Worm (Caenorhabditis elegans) whole organism, mixed stage, embryonic: ENCODE results near the gene F41F3.3.
A peak's percentile ranks its signal among the peaks of the same experiment; 100 is the strongest.

Source experiments
- bed-3 ChIP-seq: fragments of 200-800 bp; sonication (Bioruptor generic); optimal IDR thresholded peaks from 3 replicates; lab custom pipeline; 2018; ENCODE audit warnings: mild to moderate bottlenecking, missing genetic modification characterization, moderate library complexity, missing compliant biosample characterization
- blmp-1 ChIP-seq: fragments of 150-350 bp; optimal IDR thresholded peaks from 2 replicates; lab custom pipeline; 2014; ENCODE audit warnings: missing biosample characterization, missing genetic modification characterization
- ceh-39 ChIP-seq: fragments of 150-350 bp; optimal IDR thresholded peaks from 2 replicates; lab custom pipeline; 2014; ENCODE audit warnings: missing biosample characterization, missing genetic modification characterization
- ceh-43 ChIP-seq: fragments of 200-800 bp; sonication (Bioruptor generic); optimal IDR thresholded peaks from 2 replicates; lab custom pipeline; 2018; ENCODE audit warnings: mild to moderate bottlenecking, missing genetic modification characterization, moderate library complexity, missing compliant biosample characterization
- ceh-83 ChIP-seq: fragments of 200-800 bp; sonication (Bioruptor generic); optimal IDR thresholded peaks from 2 replicates; lab custom pipeline; 2018; ENCODE audit warnings: mild to moderate bottlenecking, missing genetic modification characterization, missing compliant biosample characterization
- ces-1 ChIP-seq: fragments of 150-350 bp; optimal IDR thresholded peaks from 2 replicates; lab custom pipeline; 2014; ENCODE audit warnings: missing biosample characterization, missing genetic modification reagents, missing genetic modification characterization
- cnd-1 ChIP-seq: fragments of 200-800 bp; sonication (Bioruptor generic); optimal IDR thresholded peaks from 2 replicates; lab custom pipeline; 2018; ENCODE audit warnings: mild to moderate bottlenecking, missing genetic modification characterization, missing compliant biosample characterization
- elt-1 ChIP-seq: sonication (generic microtip); optimal IDR thresholded peaks from 2 replicates; lab custom pipeline; 2017; ENCODE audit warnings: missing genetic modification characterization, mild to moderate bottlenecking, missing compliant biosample characterization, antibody characterized with exemption, moderate library complexity, borderline replicate concordance; ENCODE audit not compliant: insufficient read depth
- elt-3 ChIP-seq: fragments of 150-350 bp; optimal IDR thresholded peaks from 2 replicates; lab custom pipeline; 2014; ENCODE audit warnings: missing biosample characterization, missing genetic modification characterization
- flh-1 ChIP-seq: fragments of 200-800 bp; sonication (Bioruptor generic); optimal IDR thresholded peaks from 2 replicates; lab custom pipeline; 2018; ENCODE audit warnings: mild to moderate bottlenecking, missing genetic modification characterization, moderate library complexity, missing compliant biosample characterization
- ham-2 ChIP-seq: fragments of 200-800 bp; sonication (Bioruptor generic); optimal IDR thresholded peaks from 2 replicates; lab custom pipeline; 2018; ENCODE audit warnings: mild to moderate bottlenecking, missing genetic modification characterization, missing compliant biosample characterization
- hlh-1 ChIP-seq: fragments of 150-350 bp; optimal IDR thresholded peaks from 2 replicates; lab custom pipeline; 2014; ENCODE audit warnings: missing biosample characterization, missing genetic modification reagents, missing genetic modification characterization
- lin-13 ChIP-seq: fragments of 150-350 bp; optimal IDR thresholded peaks from 2 replicates; lab custom pipeline; 2014; ENCODE audit warnings: missing biosample characterization, missing genetic modification characterization
- lin-32 ChIP-seq: fragments of 200-800 bp; sonication (Bioruptor generic); optimal IDR thresholded peaks from 2 replicates; lab custom pipeline; 2018; ENCODE audit warnings: mild to moderate bottlenecking, missing genetic modification characterization, missing compliant biosample characterization
- lsy-2 ChIP-seq: fragments of 150-350 bp; optimal IDR thresholded peaks from 2 replicates; lab custom pipeline; 2014; ENCODE audit warnings: missing biosample characterization, missing genetic modification characterization
- mab-5 ChIP-seq: fragments of 150-350 bp; optimal IDR thresholded peaks from 2 replicates; lab custom pipeline; 2014; ENCODE audit warnings: missing biosample characterization, missing genetic modification characterization
- mep-1 ChIP-seq: fragments of 150-350 bp; optimal IDR thresholded peaks from 2 replicates; lab custom pipeline; 2017; ENCODE audit warnings: missing biosample characterization, missing genetic modification reagents, missing genetic modification characterization, inconsistent platforms
- mls-2 ChIP-seq: sonication (generic microtip); optimal IDR thresholded peaks from 2 replicates; lab custom pipeline; 2016; ENCODE audit warnings: mild to moderate bottlenecking, missing genetic modification characterization, moderate library complexity, missing compliant biosample characterization
- nhr-12 ChIP-seq: fragments of 150-350 bp; optimal IDR thresholded peaks from 2 replicates; lab custom pipeline; 2014; ENCODE audit warnings: missing biosample characterization, missing genetic modification characterization
- nhr-2 ChIP-seq: fragments of 150-350 bp; optimal IDR thresholded peaks from 2 replicates; lab custom pipeline; 2014; ENCODE audit warnings: missing biosample characterization, missing genetic modification characterization
- nhr-237 ChIP-seq: fragments of 150-350 bp; optimal IDR thresholded peaks from 2 replicates; lab custom pipeline; 2014; ENCODE audit warnings: missing biosample characterization, missing genetic modification characterization
- nhr-28 ChIP-seq: fragments of 150-350 bp; optimal IDR thresholded peaks from 2 replicates; lab custom pipeline; 2014; ENCODE audit warnings: missing biosample characterization, missing genetic modification characterization
- nhr-76 ChIP-seq: sonication (generic microtip); optimal IDR thresholded peaks from 2 replicates; lab custom pipeline; 2017; ENCODE audit warnings: missing biosample characterization, missing genetic modification characterization
- sem-2 ChIP-seq: fragments of 200-800 bp; sonication (Bioruptor generic); optimal IDR thresholded peaks from 2 replicates; lab custom pipeline; 2018; ENCODE audit warnings: mild to moderate bottlenecking, missing genetic modification characterization, missing compliant biosample characterization
- sptf-1 ChIP-seq: sonication (generic microtip); optimal IDR thresholded peaks from 2 replicates; lab custom pipeline; 2017; ENCODE audit warnings: mild to moderate bottlenecking, missing genetic modification characterization, moderate library complexity, missing compliant biosample characterization
- tbx-8 ChIP-seq: fragments of 200-800 bp; sonication (Bioruptor generic); optimal IDR thresholded peaks from 2 replicates; lab custom pipeline; 2018; ENCODE audit warnings: mild to moderate bottlenecking, missing genetic modification characterization, moderate library complexity, missing compliant biosample characterization
- unc-120 ChIP-seq: sonication (generic microtip); optimal IDR thresholded peaks from 2 replicates; lab custom pipeline; 2017; ENCODE audit warnings: missing genetic modification characterization, missing compliant biosample characterization; ENCODE audit not compliant: poor library complexity, severe bottlenecking
- unc-39 ChIP-seq: fragments of 150-350 bp; optimal IDR thresholded peaks from 2 replicates; lab custom pipeline; 2014; ENCODE audit warnings: missing biosample characterization, missing genetic modification characterization
- unc-62 ChIP-seq: fragments of 150-350 bp; optimal IDR thresholded peaks from 2 replicates; lab custom pipeline; 2014; ENCODE audit warnings: missing biosample characterization, missing genetic modification reagents, missing genetic modification characterization
- zip-8 ChIP-seq: fragments of 150-350 bp; optimal IDR thresholded peaks from 2 replicates; lab custom pipeline; 2014; ENCODE audit warnings: missing biosample characterization, missing genetic modification characterization
- ztf-11 ChIP-seq: fragments of 150-350 bp; optimal IDR thresholded peaks from 2 replicates; lab custom pipeline; 2014; ENCODE audit warnings: missing biosample characterization, missing genetic modification characterization

F41F3.3 gene

ce11 chrV:4689234-4689633 lies 41.2 kb upstream of the F41F3.3 start, which contains the start of gene K03B4.1:
Gene K03B4.1, plus strand, starts transcription at chrV:4689330.
- TF ChIP-seq zip-8 (tag; lab: Kevin White, UChicago), result no peak
- no peak for TF ChIP-seq elt-1 (tag; lab: Kevin White, UChicago)
- no peak for TF ChIP-seq nhr-2 (tag; lab: Kevin White, UChicago)
- no peak for TF ChIP-seq ceh-83
- no peak for TF ChIP-seq mep-1 (tag; lab: Kevin White, UChicago)
- no peak for TF ChIP-seq ham-2 (GFP tag; lab: Kevin White, UChicago)
- TF ChIP-seq mls-2, result no peak
- TF ChIP-seq unc-120 (tag; lab: Kevin White, UChicago), result no peak
- TF ChIP-seq ceh-39 (tag; lab: Kevin White, UChicago), result no peak
- TF ChIP-seq nhr-76 (tag; lab: Kevin White, UChicago), result no peak
- no peak for TF ChIP-seq blmp-1 (tag; lab: Kevin White, UChicago)
- TF ChIP-seq lin-13, result no peak
- TF ChIP-seq bed-3 (GFP tag; lab: Kevin White, UChicago), result no peak
- TF ChIP-seq cnd-1, result no peak
- no peak for TF ChIP-seq lsy-2 (tag; lab: Kevin White, UChicago)
- no peak for TF ChIP-seq ceh-43 (GFP tag; lab: Kevin White, UChicago)
- TF ChIP-seq unc-62, result no peak
- TF ChIP-seq sem-2 (GFP tag; lab: Kevin White, UChicago), result no peak
- TF ChIP-seq sptf-1 (tag; lab: Kevin White, UChicago), result no peak

ce11 chrV:4687944-4688505 lies 40.0 kb upstream of the F41F3.3 start, which contains the start of gene K03B4.2:
Gene K03B4.2, plus strand, starts transcription at chrV:4687994.
- no peak for TF ChIP-seq ztf-11 (tag; lab: Kevin White, UChicago)
- no peak for TF ChIP-seq elt-3 (tag; lab: Kevin White, UChicago)
- TF ChIP-seq ham-2 (GFP tag; lab: Kevin White, UChicago), result no peak
- no peak for TF ChIP-seq mep-1 (tag; lab: Kevin White, UChicago)
- TF ChIP-seq blmp-1 (tag; lab: Kevin White, UChicago), result no peak
- no peak for TF ChIP-seq zip-8 (tag; lab: Kevin White, UChicago)
- no peak for TF ChIP-seq lin-13
- no peak for TF ChIP-seq nhr-28 (tag; lab: Kevin White, UChicago)
- TF ChIP-seq ceh-39 (tag; lab: Kevin White, UChicago), result no peak
- no peak for TF ChIP-seq lin-32 (GFP tag; lab: Kevin White, UChicago)
- no peak for TF ChIP-seq nhr-12 (tag; lab: Kevin White, UChicago)
- no peak for TF ChIP-seq unc-39
- TF ChIP-seq ceh-43 (GFP tag; lab: Kevin White, UChicago), result no peak
- TF ChIP-seq mab-5 (tag; lab: Kevin White, UChicago), result no peak
- TF ChIP-seq hlh-1, result no peak

ce11 chrV:4686680-4687470 lies 38.8 kb upstream of the F41F3.3 start, which contains the start of gene taf-10:
Gene taf-10, plus strand, starts transcription at chrV:4687103.
- no peak for TF ChIP-seq nhr-12 (tag; lab: Kevin White, UChicago)
- TF ChIP-seq unc-120 (tag; lab: Kevin White, UChicago), result peak; percentile 75
- no peak for TF ChIP-seq ham-2 (GFP tag; lab: Kevin White, UChicago)
- no peak for TF ChIP-seq lin-13
- TF ChIP-seq nhr-28 (tag; lab: Kevin White, UChicago), result no peak
- TF ChIP-seq zip-8 (tag; lab: Kevin White, UChicago), result no peak
- TF ChIP-seq mls-2, result no peak
- peak; percentile 19 for TF ChIP-seq mep-1 (tag; lab: Kevin White, UChicago)
- peak; percentile 7 for TF ChIP-seq ces-1
- TF ChIP-seq elt-1 (tag; lab: Kevin White, UChicago), result no peak
- no peak for TF ChIP-seq lsy-2 (tag; lab: Kevin White, UChicago)
- TF ChIP-seq nhr-76 (tag; lab: Kevin White, UChicago), result no peak
- TF ChIP-seq sptf-1 (tag; lab: Kevin White, UChicago), result peak; percentile 47
- peak; percentile 8 for TF ChIP-seq nhr-2 (tag; lab: Kevin White, UChicago)
- TF ChIP-seq nhr-237 (tag; lab: Kevin White, UChicago), result peak; percentile 27
- TF ChIP-seq hlh-1, result peak; percentile 1
- no peak for TF ChIP-seq flh-1 (GFP tag; lab: Kevin White, UChicago)
- TF ChIP-seq unc-62, result no peak
- TF ChIP-seq tbx-8 (GFP tag; lab: Kevin White, UChicago), result no peak
- TF ChIP-seq, all 35 proteins: peak for 7
